Worm (Caenorhabditis elegans) whole organism, young adult: Measurements from ENCODE around the gene ubxn-4.

Experiments used
- B0336.3 ChIP-seq: fragments of 200-800 bp; sonication (Bioruptor generic); IDR thresholded peaks from 2 replicates; pipeline ENCODE4 v1.3.6; 2022; ENCODE audit warnings: missing genetic modification characterization, missing compliant biosample characterization
- C06A6.2 ChIP-seq: fragments of 200-800 bp; sonication (Bioruptor generic); conservative IDR thresholded peaks from 2 replicates; pipeline ENCODE4 v1.3.6; 2022; ENCODE audit warnings: missing genetic modification characterization, missing compliant biosample characterization
- C17E4.6 ChIP-seq: fragments of 200-800 bp; sonication (Bioruptor generic); IDR thresholded peaks from 2 replicates; pipeline ENCODE4 v1.3.6; 2022; ENCODE audit warnings: missing genetic modification reagents, missing genetic modification characterization, missing compliant biosample characterization
- F37B4.10 ChIP-seq: fragments of 200-800 bp; sonication (Bioruptor generic); IDR thresholded peaks from 2 replicates; pipeline ENCODE4 v1.3.6; 2022; ENCODE audit warnings: missing genetic modification characterization, missing compliant biosample characterization
- F57A8.1 ChIP-seq: fragments of 200-800 bp; sonication (Bioruptor generic); optimal IDR thresholded peaks from 2 replicates; lab custom pipeline; 2018; ENCODE audit warnings: mild to moderate bottlenecking, missing genetic modification characterization, moderate library complexity, missing compliant biosample characterization
- F57C9.4 ChIP-seq: sonication (generic microtip); optimal IDR thresholded peaks from 2 replicates; lab custom pipeline; 2017; ENCODE audit warnings: mild to moderate bottlenecking, missing genetic modification characterization, missing compliant biosample characterization
- Y53F4B.3 ChIP-seq: fragments of 200-800 bp; sonication (Bioruptor generic); IDR thresholded peaks from 2 replicates; pipeline ENCODE4 v1.3.6; 2022; ENCODE audit warnings: missing genetic modification reagents, missing genetic modification characterization, missing compliant biosample characterization
- Y53G8AR.9 ChIP-seq: fragments of 200-800 bp; sonication (Bioruptor generic); conservative IDR thresholded peaks from 2 replicates; pipeline ENCODE4 v1.3.6; 2022; ENCODE audit warnings: missing genetic modification reagents, missing genetic modification characterization, missing compliant biosample characterization
- Y56A3A.18 ChIP-seq: fragments of 200-800 bp; sonication (Bioruptor generic); IDR thresholded peaks from 2 replicates; pipeline ENCODE4 v1.3.6; 2022; ENCODE audit warnings: missing genetic modification reagents, missing genetic modification characterization, missing compliant biosample characterization
- Y67H2A.10 ChIP-seq: fragments of 200-800 bp; sonication (Bioruptor generic); conservative IDR thresholded peaks from 2 replicates; pipeline ENCODE4 v1.3.6; 2022; ENCODE audit warnings: missing genetic modification reagents, missing genetic modification characterization, missing compliant biosample characterization
- Y95B8A.8 ChIP-seq: fragments of 200-800 bp; sonication (Bioruptor generic); IDR thresholded peaks from 2 replicates; pipeline ENCODE4 v1.3.6; 2022; ENCODE audit warnings: missing genetic modification reagents, missing genetic modification characterization, missing compliant biosample characterization
- ama-1 ChIP-seq, 3 experiments: fragments of 150-350 bp in 1 of 3; sonication (generic microtip) in 2 of 3; optimal IDR thresholded peaks; 2 replicates each; lab custom pipeline; 2014 to 2018; ENCODE audit warnings: missing biosample characterization in 2 of 3, missing genetic modification characterization in 2 of 3, missing genetic modification reagents in 2 of 3
- athp-1 ChIP-seq: sonication (generic microtip); optimal IDR thresholded peaks from 2 replicates; lab custom pipeline; 2017; ENCODE audit warnings: mild to moderate bottlenecking, missing genetic modification characterization, missing compliant biosample characterization
- attf-5 ChIP-seq: fragments of 200-800 bp; sonication (Bioruptor generic); optimal IDR thresholded peaks from 2 replicates; lab custom pipeline; 2018; ENCODE audit warnings: mild to moderate bottlenecking, missing genetic modification characterization, missing compliant biosample characterization
- ceh-40 ChIP-seq: fragments of 200-800 bp; sonication (Bioruptor generic); IDR thresholded peaks from 2 replicates; pipeline ENCODE4 v1.3.6; 2022; ENCODE audit warnings: missing genetic modification characterization, missing compliant biosample characterization
- ceh-91 ChIP-seq: fragments of 200-800 bp; sonication (Bioruptor generic); IDR thresholded peaks from 2 replicates; pipeline ENCODE4 v1.3.6; 2022; ENCODE audit warnings: missing genetic modification reagents, missing genetic modification characterization, missing compliant biosample characterization
- dpff-1 ChIP-seq: sonication (generic microtip); optimal IDR thresholded peaks from 2 replicates; lab custom pipeline; 2017; ENCODE audit warnings: mild to moderate bottlenecking, missing genetic modification characterization, missing compliant biosample characterization
- egl-18 ChIP-seq: fragments of 200-800 bp; sonication (Bioruptor generic); IDR thresholded peaks from 2 replicates; pipeline ENCODE4 v1.3.6; 2022; ENCODE audit warnings: missing genetic modification reagents, missing genetic modification characterization, missing compliant biosample characterization
- egl-44 ChIP-seq: fragments of 200-800 bp; sonication (Bioruptor generic); IDR thresholded peaks from 2 replicates; pipeline ENCODE4 v1.3.6; 2022; ENCODE audit warnings: missing genetic modification reagents, missing genetic modification characterization, missing compliant biosample characterization
- egrh-3 ChIP-seq: fragments of 200-800 bp; sonication (Bioruptor generic); IDR thresholded peaks from 2 replicates; pipeline ENCODE4 v1.3.6; 2022; ENCODE audit warnings: missing genetic modification reagents, missing genetic modification characterization, missing compliant biosample characterization
- him-1 ChIP-seq: sonication (generic microtip); optimal IDR thresholded peaks from 2 replicates; lab custom pipeline; 2016; ENCODE audit warnings: missing genotype, missing genetic modification reagents, missing genetic modification characterization, missing compliant biosample characterization
- hlh-12 ChIP-seq: sonication (generic microtip); optimal IDR thresholded peaks from 2 replicates; lab custom pipeline; 2016; ENCODE audit warnings: missing genetic modification characterization, missing compliant biosample characterization
- hlh-26 ChIP-seq: fragments of 200-800 bp; sonication (Bioruptor generic); conservative IDR thresholded peaks from 2 replicates; pipeline ENCODE4 v1.3.6; 2022; ENCODE audit warnings: missing genetic modification reagents, missing genetic modification characterization, missing compliant biosample characterization
- hrde-1 ChIP-seq: sonication (generic microtip); optimal IDR thresholded peaks from 2 replicates; lab custom pipeline; 2016; ENCODE audit warnings: missing genetic modification characterization, mild to moderate bottlenecking, missing compliant biosample characterization, moderate library complexity, missing genotype, missing genetic modification reagents, borderline replicate concordance
- hsf-1 ChIP-seq: fragments of 200-800 bp; sonication (Bioruptor generic); IDR thresholded peaks from 2 replicates; pipeline ENCODE4 v1.3.6; 2022; ENCODE audit warnings: missing genetic modification reagents, missing genetic modification characterization, missing compliant biosample characterization
- lin-54 ChIP-seq: fragments of 200-800 bp; sonication (Bioruptor generic); optimal IDR thresholded peaks from 2 replicates; lab custom pipeline; 2018; ENCODE audit warnings: mild to moderate bottlenecking, missing genetic modification characterization, missing compliant biosample characterization
- lir-1 ChIP-seq: fragments of 200-800 bp; sonication (Bioruptor generic); conservative IDR thresholded peaks from 2 replicates; pipeline ENCODE4 v1.3.6; 2022; ENCODE audit warnings: missing genetic modification reagents, missing genetic modification characterization, missing compliant biosample characterization
- lsl-1 ChIP-seq: fragments of 200-800 bp; sonication (Bioruptor generic); optimal IDR thresholded peaks from 2 replicates; lab custom pipeline; 2018; ENCODE audit warnings: mild to moderate bottlenecking, missing genetic modification characterization, moderate library complexity, missing compliant biosample characterization
- madf-8 ChIP-seq: fragments of 200-800 bp; sonication (Bioruptor generic); conservative IDR thresholded peaks from 2 replicates; pipeline ENCODE4 v1.3.6; 2022; ENCODE audit warnings: missing genetic modification reagents, missing genetic modification characterization, missing compliant biosample characterization
- nfya-2 ChIP-seq: fragments of 200-800 bp; sonication (Bioruptor generic); IDR thresholded peaks from 2 replicates; pipeline ENCODE4 v1.3.6; 2022; ENCODE audit warnings: missing genetic modification reagents, missing genetic modification characterization, missing compliant biosample characterization
- nfyb-1 ChIP-seq: fragments of 200-800 bp; sonication (Bioruptor generic); IDR thresholded peaks from 2 replicates; pipeline ENCODE4 v1.3.6; 2022; ENCODE audit warnings: missing genetic modification reagents, missing genetic modification characterization, missing compliant biosample characterization
- nhr-80 ChIP-seq: sonication (generic microtip); optimal IDR thresholded peaks from 2 replicates; lab custom pipeline; 2016; ENCODE audit warnings: missing genetic modification characterization, missing compliant biosample characterization
- pbrm-1 ChIP-seq: fragments of 200-800 bp; sonication (Bioruptor generic); IDR thresholded peaks from 2 replicates; pipeline ENCODE4 v1.3.6; 2022; ENCODE audit warnings: missing genetic modification reagents, missing genetic modification characterization, missing compliant biosample characterization
- rcor-1 ChIP-seq: fragments of 200-800 bp; sonication (Bioruptor generic); IDR thresholded peaks from 2 replicates; pipeline ENCODE4 v1.3.6; 2022; ENCODE audit warnings: missing genetic modification reagents, missing genetic modification characterization, missing compliant biosample characterization
- repo-1 ChIP-seq: sonication (generic microtip); optimal IDR thresholded peaks from 2 replicates; lab custom pipeline; 2017; ENCODE audit warnings: mild to moderate bottlenecking, missing genetic modification characterization, missing compliant biosample characterization
- rpc-1 ChIP-seq, 2 experiments: fragments of 150-350 bp in 1 of 2; sonication (generic microtip) in 1 of 2; optimal IDR thresholded peaks; 2 replicates each; lab custom pipeline; 2014 to 2018; ENCODE audit warnings: missing biosample characterization in 1 of 2, missing genetic modification characterization in 1 of 2, missing genetic modification reagents in 1 of 2, missing genotype in 1 of 2
- sea-2 ChIP-seq: fragments of 200-800 bp; sonication (Bioruptor generic); IDR thresholded peaks from 2 replicates; pipeline ENCODE4 v1.3.6; 2022; ENCODE audit warnings: missing genetic modification characterization, missing compliant biosample characterization
- snpc-1.3 ChIP-seq: sonication (generic microtip); optimal IDR thresholded peaks from 2 replicates; lab custom pipeline; 2017; ENCODE audit warnings: missing genetic modification characterization, mild to moderate bottlenecking, missing compliant biosample characterization, antibody characterized with exemption, moderate library complexity, missing genotype, missing genetic modification reagents; ENCODE audit not compliant: insufficient read depth
- snpc-3.4 ChIP-seq: sonication (generic microtip); optimal IDR thresholded peaks from 2 replicates; lab custom pipeline; 2017; ENCODE audit warnings: missing genetic modification characterization, mild to moderate bottlenecking, missing compliant biosample characterization, antibody characterized with exemption, moderate library complexity, missing genotype, missing genetic modification reagents
- somi-1 ChIP-seq: fragments of 200-800 bp; sonication (Bioruptor generic); optimal IDR thresholded peaks from 2 replicates; lab custom pipeline; 2018; ENCODE audit warnings: mild to moderate bottlenecking, missing genetic modification characterization, missing compliant biosample characterization
- sptf-2 ChIP-seq: fragments of 200-800 bp; sonication (Bioruptor generic); optimal IDR thresholded peaks from 2 replicates; lab custom pipeline; 2018; ENCODE audit warnings: mild to moderate bottlenecking, missing genetic modification characterization, missing compliant biosample characterization
- tlf-1 ChIP-seq: fragments of 200-800 bp; sonication (Bioruptor generic); optimal IDR thresholded peaks from 2 replicates; lab custom pipeline; 2018; ENCODE audit warnings: mild to moderate bottlenecking, missing genetic modification characterization, missing compliant biosample characterization
- unc-62 ChIP-seq: fragments of 150-350 bp; optimal IDR thresholded peaks from 2 replicates; lab custom pipeline; 2014; ENCODE audit warnings: missing biosample characterization, missing genetic modification reagents, missing genetic modification characterization
- ztf-25 ChIP-seq: fragments of 200-800 bp; sonication (Bioruptor generic); IDR thresholded peaks from 2 replicates; pipeline ENCODE4 v1.3.6; 2022; ENCODE audit warnings: missing genetic modification reagents, missing genetic modification characterization, missing compliant biosample characterization
- ztf-26 ChIP-seq: sonication (generic microtip); optimal IDR thresholded peaks from 2 replicates; lab custom pipeline; 2017; ENCODE audit warnings: missing genetic modification characterization, missing compliant biosample characterization
- ztf-28 ChIP-seq: fragments of 200-800 bp; sonication (Bioruptor generic); IDR thresholded peaks from 2 replicates; pipeline ENCODE4 v1.3.6; 2022; ENCODE audit warnings: missing genetic modification reagents, missing genetic modification characterization, missing compliant biosample characterization
- ztf-6 ChIP-seq: fragments of 200-800 bp; sonication (Bioruptor generic); IDR thresholded peaks from 2 replicates; pipeline ENCODE4 v1.3.6; 2022; ENCODE audit warnings: missing genetic modification reagents, missing genetic modification characterization, missing compliant biosample characterization

ubxn-4 gene

ce11 chrIII:8446940-8447403 is 41.6 kb upstream of the ubxn-4 start, which contains the start of gene rpn-3 (continued):
- TF ChIP-seq Y56A3A.18 (peak; percentile 71), snpc-1.3 (tag; lab: Kevin White, UChicago) (peak; percentile 78), lir-1 (GFP tag; lab: Robert Waterston, UW) (peak; percentile 83), nfyb-1 (GFP tag; lab: Robert Waterston, UW) (peak; percentile 95), attf-5 (peak; percentile 84), nhr-80 (peak; percentile 19)

ce11 chrIII:8446534-8446933 is 41.2 kb upstream of the ubxn-4 start, which contains the start of gene hsp-110:
Gene hsp-110 (minus strand): TSS chrIII:8446909.
- no peak for TF ChIP-seq lin-54
- no peak for TF ChIP-seq somi-1 (GFP tag; lab: Kevin White, UChicago)
- TF ChIP-seq hlh-12: no peak
- TF ChIP-seq C17E4.6: no peak
- no peak for TF ChIP-seq snpc-3.4 (tag; lab: Kevin White, UChicago)
- TF ChIP-seq ama-1 (optimal IDR thresholded peaks at IDR 0.05; lab: Kevin White, UChicago): no peak
- TF ChIP-seq ama-1 (GFP tag; optimal IDR thresholded peaks at IDR 0.05; lab: Kevin White, UChicago): no peak
- no peak for TF ChIP-seq egl-44
- no peak for TF ChIP-seq athp-1 (tag; lab: Kevin White, UChicago)
- no peak for TF ChIP-seq C06A6.2 (GFP tag; lab: Robert Waterston, UW)
- no peak for TF ChIP-seq attf-5
- 0 out of 2 replicates have a peak, but pooled peaks have one; percentile 12 for TF ChIP-seq pbrm-1 (GFP tag; lab: Robert Waterston, UW)
- peak; percentile 18; the same call in 1 of the 2 replicates for TF ChIP-seq ztf-25 (GFP tag; lab: Robert Waterston, UW)
- no peak for TF ChIP-seq tlf-1 (GFP tag; lab: Kevin White, UChicago)
- TF ChIP-seq rcor-1 (GFP tag; lab: Robert Waterston, UW): no peak
- TF ChIP-seq ztf-28 (GFP tag; lab: Robert Waterston, UW): no peak
- TF ChIP-seq hlh-26 (GFP tag; lab: Robert Waterston, UW): no peak
- TF ChIP-seq repo-1 (tag; lab: Kevin White, UChicago): no peak
- no peak for TF ChIP-seq ceh-91
- TF ChIP-seq F57C9.4 (tag; lab: Kevin White, UChicago): no peak
- TF ChIP-seq rpc-1 (optimal IDR thresholded peaks at IDR 0.05; lab: Kevin White, UChicago): no peak
- no peak for TF ChIP-seq rpc-1 (tag; optimal IDR thresholded peaks at IDR 0.05; lab: Kevin White, UChicago)
- no peak for TF ChIP-seq hsf-1
- no peak for TF ChIP-seq lir-1 (GFP tag; lab: Robert Waterston, UW)
- TF ChIP-seq madf-8 (GFP tag; lab: Robert Waterston, UW): no peak
- no peak for TF ChIP-seq egl-18 (GFP tag; lab: Robert Waterston, UW)
- TF ChIP-seq lsl-1 (GFP tag; lab: Kevin White, UChicago): no peak
- no peak for TF ChIP-seq Y67H2A.10 (GFP tag; lab: Robert Waterston, UW)
- no peak for TF ChIP-seq dpff-1 (tag; lab: Kevin White, UChicago)
- no peak for TF ChIP-seq ztf-6 (GFP tag; lab: Robert Waterston, UW)
- peak; percentile 75 for TF ChIP-seq sptf-2
- no peak for TF ChIP-seq sea-2
- TF ChIP-seq nfya-2: no peak
- no peak for TF ChIP-seq him-1 (tag; lab: Kevin White, UChicago)
- TF ChIP-seq Y53G8AR.9 (GFP tag; lab: Robert Waterston, UW): no peak
- no peak for TF ChIP-seq F37B4.10 (GFP tag; lab: Robert Waterston, UW)
- TF ChIP-seq egrh-3 (GFP tag; lab: Robert Waterston, UW): no peak
- no peak for TF ChIP-seq B0336.3 (GFP tag; lab: Robert Waterston, UW)
- no peak for TF ChIP-seq unc-62 (GFP tag; lab: Kevin White, UChicago)
- no peak for TF ChIP-seq ztf-26 (tag; lab: Kevin White, UChicago)
- TF ChIP-seq F57A8.1 (GFP tag; lab: Kevin White, UChicago): no peak
- TF ChIP-seq ceh-40 (GFP tag; lab: Robert Waterston, UW): peak; percentile 44; the same call in 1 of the 2 replicates
- TF ChIP-seq Y95B8A.8 (GFP tag; lab: Robert Waterston, UW): no peak
- TF ChIP-seq hrde-1: no peak
- TF ChIP-seq Y53F4B.3: no peak
